Fruit fly (Drosophila melanogaster) whole organism, wandering third instar larva: ENCODE data around the gene Nufip.

Experiments used
- Abd-B ChIP-seq: fragments of >200 bp; optimal IDR thresholded peaks from 2 replicates; lab custom pipeline; 2017; ENCODE audit warnings: missing biosample characterization, missing genetic modification characterization
- CG32264 ChIP-seq: fragments of 200-800 bp; sonication (Bioruptor generic); optimal IDR thresholded peaks from 2 replicates; lab custom pipeline; 2016; ENCODE audit warnings: missing biosample characterization, missing genetic modification characterization
- CG9705 ChIP-seq: fragments of 200-800 bp; sonication (Bioruptor generic); optimal IDR thresholded peaks from 2 replicates; lab custom pipeline; 2018; ENCODE audit warnings: missing biosample characterization, mild to moderate bottlenecking, missing genetic modification characterization
- CrebA ChIP-seq: fragments of 200-800 bp; sonication (Bioruptor generic); optimal IDR thresholded peaks from 2 replicates; lab custom pipeline; 2016; ENCODE audit warnings: missing biosample characterization, mild to moderate bottlenecking, missing genetic modification characterization, borderline replicate concordance
- Dfd ChIP-seq: fragments of >200 bp; optimal IDR thresholded peaks from 2 replicates; lab custom pipeline; 2017; ENCODE audit warnings: missing biosample characterization, missing genetic modification characterization
- Dif ChIP-seq: fragments of 200-275, 200-300 bp; sonication (Bioruptor generic); optimal IDR thresholded peaks from 2 replicates; lab custom pipeline; 2018; ENCODE audit warnings: missing biosample characterization, missing genetic modification characterization; ENCODE audit not compliant: partially characterized antibody
- GATAd ChIP-seq: sonication (Bioruptor generic); optimal IDR thresholded peaks from 2 replicates; lab custom pipeline; 2016; ENCODE audit warnings: missing biosample characterization, missing genetic modification characterization
- HLH106 ChIP-seq: fragments of 200-800 bp; optimal IDR thresholded peaks from 3 replicates; lab custom pipeline; 2019; ENCODE audit warnings: missing biosample characterization, mild to moderate bottlenecking, missing genetic modification characterization, moderate library complexity
- Hnf4 ChIP-seq: fragments of 200-800 bp; sonication (Bioruptor generic); optimal IDR thresholded peaks from 2 replicates; lab custom pipeline; 2016; ENCODE audit warnings: missing biosample characterization, mild to moderate bottlenecking, missing genetic modification characterization
- Hr78 ChIP-seq: fragments of >200 bp; optimal IDR thresholded peaks from 2 replicates; lab custom pipeline; 2017; ENCODE audit warnings: missing biosample characterization, missing genetic modification characterization
- Hr83 ChIP-seq: fragments of 200-300 bp; sonication (Bioruptor generic); optimal IDR thresholded peaks from 2 replicates; lab custom pipeline; 2016; ENCODE audit warnings: missing biosample characterization, mild to moderate bottlenecking, missing genetic modification characterization, moderate library complexity; ENCODE audit not compliant: poor library complexity, severe bottlenecking
- Jra ChIP-seq: sonication (Bioruptor generic); optimal IDR thresholded peaks from 2 replicates; lab custom pipeline; 2016; ENCODE audit warnings: missing biosample characterization, missing genetic modification characterization
- Mio ChIP-seq: sonication (Bioruptor generic); optimal IDR thresholded peaks from 2 replicates; lab custom pipeline; 2016; ENCODE audit warnings: missing biosample characterization, missing genetic modification characterization
- Myc ChIP-seq: fragments of >200 bp; optimal IDR thresholded peaks from 2 replicates; lab custom pipeline; 2017
- N ChIP-seq: fragments of >200 bp; optimal IDR thresholded peaks from 2 replicates; lab custom pipeline; 2018; ENCODE audit warnings: missing biosample characterization, missing external identifiers, missing genetic modification characterization
- OdsH ChIP-seq: fragments of 200-800 bp; sonication (Bioruptor generic); optimal IDR thresholded peaks from 2 replicates; lab custom pipeline; 2016; ENCODE audit warnings: missing biosample characterization, mild to moderate bottlenecking, missing genetic modification characterization
- Rel ChIP-seq, 2 experiments: fragments of 200-800 bp; sonication (Bioruptor generic) in 1 of 2; optimal IDR thresholded peaks; 2 replicates in 1 of 2; 3 replicates in 1 of 2; lab custom pipeline; 2016 to 2019; ENCODE audit warnings: mild to moderate bottlenecking in 2 of 2, missing biosample characterization in 2 of 2, missing genetic modification characterization in 2 of 2, moderate library complexity in 1 of 2
- Sp1 ChIP-seq: fragments of 200-800 bp; sonication (Bioruptor generic); optimal IDR thresholded peaks from 3 replicates; lab custom pipeline; 2019; ENCODE audit warnings: missing biosample characterization, mild to moderate bottlenecking, missing genetic modification characterization, moderate library complexity
- brk ChIP-seq: fragments of 200-800 bp; sonication (Bioruptor generic); optimal IDR thresholded peaks from 2 replicates; lab custom pipeline; 2016; ENCODE audit warnings: missing biosample characterization, mild to moderate bottlenecking, missing genetic modification characterization
- dl ChIP-seq, 2 experiments: fragments of 175-275, 200-275 bp in 1 of 2; fragments of 200-275 bp in 1 of 2; sonication (Bioruptor generic); optimal IDR thresholded peaks; lab custom pipeline; 2018; ENCODE audit warnings: mild to moderate bottlenecking in 2 of 2, missing biosample characterization in 2 of 2, missing genetic modification characterization in 2 of 2, moderate library complexity in 2 of 2; ENCODE audit not compliant: partially characterized antibody in 2 of 2, insufficient read depth in 1 of 2
- dmrt93B ChIP-seq: fragments of 200-800 bp; sonication (Bioruptor generic); optimal IDR thresholded peaks from 2 replicates; lab custom pipeline; 2018; ENCODE audit warnings: missing biosample characterization, mild to moderate bottlenecking, missing genetic modification characterization
- dsf ChIP-seq: sonication (Bioruptor generic); optimal IDR thresholded peaks from 2 replicates; lab custom pipeline; 2016; ENCODE audit warnings: missing biosample characterization, missing genetic modification characterization, borderline replicate concordance
- foxo ChIP-seq, 2 experiments: fragments of 200-800 bp; sonication (Bioruptor generic); optimal IDR thresholded peaks; 2 replicates in 1 of 2; 3 replicates in 1 of 2; lab custom pipeline; 2016 to 2017; ENCODE audit warnings: missing biosample characterization in 2 of 2, missing genetic modification characterization in 2 of 2
- fru ChIP-seq: fragments of 200-800 bp; sonication (Bioruptor generic); optimal IDR thresholded peaks from 3 replicates; lab custom pipeline; 2016; ENCODE audit warnings: missing biosample characterization, mild to moderate bottlenecking, missing genetic modification characterization
- h ChIP-seq: fragments of 200-800 bp; sonication (Bioruptor generic); optimal IDR thresholded peaks from 3 replicates; lab custom pipeline; 2016; ENCODE audit warnings: missing biosample characterization, mild to moderate bottlenecking, missing genetic modification characterization
- jim ChIP-seq: fragments of 175-275, 200-325 bp; sonication (Bioruptor generic); optimal IDR thresholded peaks from 2 replicates; lab custom pipeline; 2016; ENCODE audit warnings: missing biosample characterization, mild to moderate bottlenecking, missing genetic modification characterization
- lola ChIP-seq: fragments of >200 bp; optimal IDR thresholded peaks from 2 replicates; lab custom pipeline; 2017; ENCODE audit warnings: missing biosample characterization, missing genetic modification characterization
- pan ChIP-seq: fragments of >200 bp; optimal IDR thresholded peaks from 2 replicates; lab custom pipeline; 2017
- psq ChIP-seq: fragments of 200-800 bp; sonication (Bioruptor generic); optimal IDR thresholded peaks from 3 replicates; lab custom pipeline; 2017; ENCODE audit warnings: missing biosample characterization, mild to moderate bottlenecking, missing genetic modification characterization, moderate library complexity
- rgr ChIP-seq: fragments of 200-800 bp; sonication (Bioruptor generic); optimal IDR thresholded peaks from 3 replicates; lab custom pipeline; 2016; ENCODE audit warnings: missing biosample characterization, mild to moderate bottlenecking, missing genetic modification characterization
- sv ChIP-seq: fragments of 200-800 bp; sonication (Bioruptor generic); optimal IDR thresholded peaks from 3 replicates; lab custom pipeline; 2016; ENCODE audit warnings: missing biosample characterization, missing genetic modification characterization
- tai ChIP-seq: sonication (Bioruptor generic); optimal IDR thresholded peaks from 2 replicates; lab custom pipeline; 2016; ENCODE audit warnings: missing biosample characterization, missing genetic modification characterization
- usp ChIP-seq: fragments of >200 bp; optimal IDR thresholded peaks from 2 replicates; lab custom pipeline; 2017; ENCODE audit warnings: missing biosample characterization, missing genetic modification characterization
- woc ChIP-seq: sonication (Bioruptor generic); optimal IDR thresholded peaks from 2 replicates; lab custom pipeline; 2016; ENCODE audit warnings: missing biosample characterization, mild to moderate bottlenecking, missing genetic modification characterization

Nufip gene

DNA sequence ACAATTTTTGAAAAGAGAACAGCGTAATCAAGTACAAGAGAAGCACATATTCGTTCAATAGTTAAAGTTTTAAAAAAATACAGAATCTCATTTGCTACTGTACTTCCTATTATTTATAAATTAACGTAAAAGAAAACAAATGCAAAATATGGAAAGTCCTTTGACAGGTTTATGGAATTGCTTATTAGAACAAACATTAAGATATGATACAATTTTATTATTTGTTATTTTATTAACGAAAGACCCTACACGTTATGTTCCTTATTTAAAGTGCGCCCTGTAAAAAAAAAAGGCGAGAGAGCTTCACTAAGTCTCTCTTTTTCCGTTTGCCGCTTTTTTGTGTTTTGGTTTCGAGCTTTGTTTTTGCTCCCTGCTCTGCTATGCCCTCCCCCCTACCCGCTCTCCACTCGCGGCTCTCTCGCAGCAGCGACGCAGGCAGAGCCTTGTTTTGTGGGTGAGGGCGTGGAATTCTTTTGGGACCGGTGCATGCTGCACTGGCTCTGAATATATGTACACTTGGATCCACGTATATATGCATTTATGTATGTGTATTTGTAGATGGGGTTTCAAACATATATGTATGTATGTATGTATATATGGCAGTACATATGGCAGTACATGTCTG lies 12.4 kb upstream of the Nufip start:
- peak; percentile 43 for TF ChIP-seq Dif (GFP tag; lab: Kevin White, UChicago)
- no peak for TF ChIP-seq Dfd (GFP tag; lab: Kevin White, UChicago)
- TF ChIP-seq foxo (GFP tag; optimal IDR thresholded peaks at IDR 0.05; lab: Kevin White, UChicago), result no peak
- TF ChIP-seq usp (GFP tag; lab: Kevin White, UChicago), result no peak
- TF ChIP-seq dl (GFP tag; optimal IDR thresholded peaks at IDR 0.05; lab: Kevin White, UChicago; ENCODE audit: insufficient read depth in 1 of 2, partially characterized antibody in 2 of 2), result peak in 1 of 2 experiments; percentile 38
- no peak for TF ChIP-seq dsf (GFP tag; lab: Kevin White, UChicago)
- TF ChIP-seq Sp1, result no peak
- TF ChIP-seq GATAd (GFP tag; lab: Kevin White, UChicago), result no peak
- TF ChIP-seq jim, result peak; percentile 10
- no peak for TF ChIP-seq psq

DNA sequence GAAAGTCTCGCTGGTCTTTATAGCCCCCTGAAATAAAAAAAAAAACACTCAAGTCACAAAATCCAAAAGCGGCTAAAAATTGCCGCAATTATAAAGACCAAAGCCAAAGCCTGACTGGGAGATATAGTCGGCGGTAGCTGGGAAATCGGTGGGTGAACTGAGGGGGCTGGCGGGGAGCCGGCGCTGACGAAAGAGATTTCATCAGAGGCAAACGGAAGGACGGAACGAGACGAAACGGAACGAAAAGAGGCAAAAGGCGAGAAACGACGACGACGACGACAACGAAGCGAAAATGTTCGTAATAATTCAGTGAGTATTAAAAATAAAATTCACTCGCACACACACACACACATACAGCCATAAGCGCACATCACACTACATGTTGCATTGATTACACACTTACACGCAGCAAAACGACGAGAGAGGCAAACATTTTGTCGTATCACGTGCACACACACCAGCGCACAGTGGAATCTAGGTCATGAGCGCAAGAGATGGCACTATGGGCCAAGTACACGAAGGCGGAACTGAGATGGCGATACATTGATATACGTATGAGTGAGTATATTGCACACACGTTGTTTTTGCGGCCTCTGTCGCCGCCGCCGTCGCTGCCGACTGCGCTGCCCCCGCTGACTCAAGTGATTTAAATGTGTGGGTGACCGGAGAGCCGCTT lies 10.9 kb upstream of the Nufip start:
- TF ChIP-seq Abd-B (GFP tag; lab: Kevin White, UChicago) (peak; percentile 77), dl (GFP tag; optimal IDR thresholded peaks at IDR 0.05; lab: Kevin White, UChicago; ENCODE audit: insufficient read depth in 1 of 2, partially characterized antibody in 2 of 2) (peak in 1 of 2 experiments; percentile 28), woc (GFP tag; lab: Kevin White, UChicago) (no peak), foxo (GFP tag; optimal IDR thresholded peaks at IDR 0.05; lab: Kevin White, UChicago) (peak in 1 of 2 experiments; percentile 52), Hr83 (GFP tag; lab: Kevin White, UChicago) (peak; percentile 51), CG32264 (GFP tag; lab: Kevin White, UChicago) (no peak), fru (GFP tag; lab: Kevin White, UChicago) (peak; percentile 34), CrebA (GFP tag; lab: Kevin White, UChicago) (peak; percentile 83), HLH106 (tag; lab: Kevin White, UChicago) (no peak), Sp1 (peak; percentile 13), CG9705 (no peak), rgr (peak; percentile 30), N (GFP tag; lab: Kevin White, UChicago) (peak; percentile 99), Hr78 (GFP tag; lab: Kevin White, UChicago) (peak; percentile 78), Dfd (GFP tag; lab: Kevin White, UChicago) (peak; percentile 8), Jra (peak; percentile 55), psq (peak; percentile 74), Rel (GFP tag; optimal IDR thresholded peaks at IDR 0.05; lab: Kevin White, UChicago) (no peak), Rel (tag; optimal IDR thresholded peaks at IDR 0.05; lab: Kevin White, UChicago) (peak; percentile 42), h (peak; percentile 63), Dif (GFP tag; lab: Kevin White, UChicago) (no peak), brk (no peak)

DNA sequence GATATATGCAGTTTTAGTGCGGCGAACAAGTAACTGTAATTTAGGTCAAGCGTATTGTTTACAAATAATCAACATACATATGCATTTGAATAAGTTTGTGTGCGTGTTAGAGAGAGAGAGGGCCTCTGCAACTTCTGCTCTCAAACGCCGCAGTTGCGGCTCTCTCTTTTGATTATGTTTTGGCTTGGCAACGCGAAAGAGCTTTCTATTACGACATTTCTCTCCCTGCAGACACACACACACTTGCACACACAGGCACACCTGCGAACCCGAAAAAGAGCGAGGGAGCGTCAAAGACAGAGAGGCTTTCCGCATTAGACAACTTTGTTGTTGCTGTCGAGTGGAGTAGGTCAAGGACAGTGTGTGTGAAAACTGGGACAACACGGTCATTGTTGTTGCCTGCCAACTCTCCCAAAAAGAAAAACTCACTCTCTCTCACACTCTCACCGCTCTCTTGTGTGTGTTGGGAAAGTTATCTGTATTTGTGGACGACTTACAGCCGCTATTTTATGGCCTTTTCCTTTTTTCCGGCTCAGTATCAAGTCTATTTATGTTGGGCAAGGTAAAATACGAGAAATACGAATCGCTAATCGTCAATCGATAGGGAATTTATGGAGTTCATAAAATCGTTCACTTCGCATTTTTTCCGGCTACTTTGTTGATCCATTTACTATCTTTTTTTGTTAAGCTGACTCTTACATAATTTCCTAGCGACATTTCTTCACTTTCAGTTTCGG lies 9.1 kb upstream of the Nufip start:
- TF ChIP-seq Mio (GFP tag; lab: Kevin White, UChicago) (no peak), Dif (GFP tag; lab: Kevin White, UChicago) (peak; percentile 6), dl (GFP tag; optimal IDR thresholded peaks at IDR 0.05; lab: Kevin White, UChicago; ENCODE audit: insufficient read depth in 1 of 2, partially characterized antibody in 2 of 2) (peak in 1 of 2 experiments; percentile 60)

DNA sequence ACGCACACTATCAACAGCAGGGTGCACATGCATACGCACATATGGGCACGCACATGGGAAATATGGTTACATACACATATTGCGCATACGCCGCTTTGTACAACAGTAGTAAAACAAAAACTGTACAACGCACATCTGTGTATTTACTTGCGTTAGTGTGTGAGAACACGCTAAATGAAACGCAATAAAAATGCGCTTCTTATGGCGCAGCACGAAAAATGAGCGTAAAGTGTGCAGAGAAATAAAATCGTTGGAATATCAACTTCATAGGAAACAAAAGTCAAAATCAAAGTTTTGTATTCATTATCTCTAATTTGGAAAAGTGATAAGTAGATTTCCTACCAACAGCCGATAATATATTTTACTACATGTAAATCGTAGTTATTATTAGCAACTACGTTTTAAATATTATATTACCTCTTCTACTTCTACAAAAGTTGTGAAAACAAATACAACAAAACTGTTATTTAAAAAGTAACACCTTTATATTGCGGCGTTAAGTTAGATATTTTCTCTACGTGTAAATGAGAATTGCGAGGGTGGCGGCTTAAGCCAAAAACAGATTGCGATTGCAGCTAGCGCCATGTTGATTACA lies 8.2 kb upstream of the Nufip start:
- TF ChIP-seq foxo (GFP tag; optimal IDR thresholded peaks at IDR 0.05; lab: Kevin White, UChicago), result peak in 1 of 2 experiments; percentile 46
- no peak for TF ChIP-seq Rel (GFP tag; optimal IDR thresholded peaks at IDR 0.05; lab: Kevin White, UChicago)
- TF ChIP-seq Rel (tag; optimal IDR thresholded peaks at IDR 0.05; lab: Kevin White, UChicago), result no peak
- no peak for TF ChIP-seq pan (lab: Kevin White, UChicago)
- no peak for TF ChIP-seq dl (GFP tag; optimal IDR thresholded peaks at IDR 0.05; lab: Kevin White, UChicago; ENCODE audit: insufficient read depth in 1 of 2, partially characterized antibody in 2 of 2)
- TF ChIP-seq Hnf4 (GFP tag; lab: Kevin White, UChicago), result peak; percentile 39
- TF ChIP-seq Dif (GFP tag; lab: Kevin White, UChicago), result no peak
- peak; percentile 61 for TF ChIP-seq brk
- no peak for TF ChIP-seq dsf (GFP tag; lab: Kevin White, UChicago)
- no peak for TF ChIP-seq lola
- no peak for TF ChIP-seq N (GFP tag; lab: Kevin White, UChicago)
- no peak for TF ChIP-seq CG32264 (GFP tag; lab: Kevin White, UChicago)
- TF ChIP-seq OdsH (GFP tag; lab: Kevin White, UChicago), result peak; percentile 57
- peak; percentile 50 for TF ChIP-seq tai
- peak; percentile 69 for TF ChIP-seq HLH106 (tag; lab: Kevin White, UChicago)
- TF ChIP-seq Dfd (GFP tag; lab: Kevin White, UChicago), result no peak
- peak; percentile 7 for TF ChIP-seq CG9705
- no peak for TF ChIP-seq Mio (GFP tag; lab: Kevin White, UChicago)
- peak; percentile 73 for TF ChIP-seq h
- TF ChIP-seq sv (GFP tag; lab: Kevin White, UChicago), result no peak
- no peak for TF ChIP-seq woc (GFP tag; lab: Kevin White, UChicago)
- TF ChIP-seq Abd-B (GFP tag; lab: Kevin White, UChicago), result no peak
- no peak for TF ChIP-seq dmrt93B (GFP tag; lab: Kevin White, UChicago)
- TF ChIP-seq rgr, result peak; percentile 67
- TF ChIP-seq GATAd (GFP tag; lab: Kevin White, UChicago), result no peak
- TF ChIP-seq usp (GFP tag; lab: Kevin White, UChicago), result no peak
- TF ChIP-seq Hr83 (GFP tag; lab: Kevin White, UChicago), result no peak
- no peak for TF ChIP-seq Myc (lab: Kevin White, UChicago)
